Fruit fly (Drosophila melanogaster) whole organism: Measurements from ENCODE around the gene CG11089.

Experiments used
- CG8478 ChIP-seq: fragments of >200 bp; optimal IDR thresholded peaks from 2 replicates; lab custom pipeline; 2018; ENCODE audit warnings: inconsistent platforms
- EcR ChIP-seq, 2 experiments: fragments of >200 bp; optimal IDR thresholded peaks; 2 replicates each; lab custom pipeline; 2017; ENCODE audit warnings: missing biosample characterization in 2 of 2, missing genetic modification characterization in 2 of 2, missing genetic modification reagents in 2 of 2
- usp ChIP-seq: fragments of >200 bp; optimal IDR thresholded peaks from 2 replicates; lab custom pipeline; 2017; ENCODE audit warnings: missing biosample characterization, missing genetic modification characterization, mixed read lengths

dm6 chr3R:24859701-24860100 is 17.1 kb upstream of the CG11089 start, which contains the start of gene ppk22:
- no peak for TF ChIP-seq CG8478 (lab: Kevin White, UChicago)
- no peak for TF ChIP-seq EcR (GFP tag; optimal IDR thresholded peaks at IDR 0.05; lab: Kevin White, UChicago)
- no peak for TF ChIP-seq usp (GFP tag; lab: Kevin White, UChicago)
